Fruit fly (Drosophila melanogaster) Kc167 (cell line): ENCODE measurements around the gene gfzf.

Experiments used
- Myc ChIP-seq: fragments of >200 bp; optimal IDR thresholded peaks from 2 replicates; lab custom pipeline; 2017; ENCODE audit warnings: missing external identifiers
- Sin3A ChIP-seq: fragments of >200 bp; optimal IDR thresholded peaks from 2 replicates; lab custom pipeline; 2018; ENCODE audit warnings: missing external identifiers
- h ChIP-seq: fragments of >200 bp; optimal IDR thresholded peaks from 3 replicates; lab custom pipeline; 2018; ENCODE audit warnings: missing external identifiers
- insv ChIP-seq: fragments of >200 bp; optimal IDR thresholded peaks from 3 replicates; lab custom pipeline; 2018; ENCODE audit warnings: missing external identifiers
- psq ChIP-seq: fragments of >200 bp; optimal IDR thresholded peaks from 2 replicates; lab custom pipeline; 2017; ENCODE audit warnings: missing external identifiers
- ttk ChIP-seq: sonication (Bioruptor generic); optimal IDR thresholded peaks from 2 replicates; lab custom pipeline; 2017; ENCODE audit warnings: missing external identifiers

gfzf gene

dm6 chr3R:7134715-7135505 is 15.9 kb downstream of the gfzf start:
- no peak for TF ChIP-seq Myc
- TF ChIP-seq insv: no peak
- no peak for TF ChIP-seq h (lab: Kevin White, UChicago)
- TF ChIP-seq Sin3A: no peak
- no peak for TF ChIP-seq ttk (lab: Kevin White, UChicago)
- TF ChIP-seq psq (lab: Kevin White, UChicago): no peak

- no peak for TF ChIP-seq ttk (lab: Kevin White, UChicago)
- no peak for TF ChIP-seq insv
- no peak for TF ChIP-seq Myc
- TF ChIP-seq h (lab: Kevin White, UChicago): no peak
- no peak for TF ChIP-seq Sin3A
- no peak for TF ChIP-seq psq (lab: Kevin White, UChicago)
Measured at dm6 chr3R:7131260-7131659, 19.5 kb downstream of the gfzf start, which contains the start of gene CG31493. TSS of gene CG31493 (plus strand) at chr3R:7131560.

DNA sequence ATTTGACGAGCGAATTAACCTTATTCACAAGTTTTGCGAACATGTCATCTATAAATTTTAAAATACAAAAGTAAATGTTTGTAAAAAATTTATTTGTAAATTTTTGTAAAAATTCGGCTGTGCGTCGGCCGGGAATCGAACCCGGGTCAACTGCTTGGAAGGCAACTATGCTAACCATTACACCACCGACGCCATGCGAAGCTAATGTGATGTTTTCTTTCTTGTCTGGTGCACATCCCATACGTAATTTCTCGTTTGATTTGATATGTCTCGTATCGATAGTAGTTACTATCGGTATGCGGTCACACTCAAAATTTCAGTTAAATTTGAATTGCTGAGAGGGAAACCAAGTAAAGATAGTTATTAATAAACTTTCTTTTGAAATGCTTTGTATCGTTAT is 19.9 kb downstream of the gfzf start:
- TF ChIP-seq Sin3A (no peak), insv (no peak), h (lab: Kevin White, UChicago) (no peak), Myc (no peak), psq (lab: Kevin White, UChicago) (no peak), ttk (lab: Kevin White, UChicago) (no peak)

DNA sequence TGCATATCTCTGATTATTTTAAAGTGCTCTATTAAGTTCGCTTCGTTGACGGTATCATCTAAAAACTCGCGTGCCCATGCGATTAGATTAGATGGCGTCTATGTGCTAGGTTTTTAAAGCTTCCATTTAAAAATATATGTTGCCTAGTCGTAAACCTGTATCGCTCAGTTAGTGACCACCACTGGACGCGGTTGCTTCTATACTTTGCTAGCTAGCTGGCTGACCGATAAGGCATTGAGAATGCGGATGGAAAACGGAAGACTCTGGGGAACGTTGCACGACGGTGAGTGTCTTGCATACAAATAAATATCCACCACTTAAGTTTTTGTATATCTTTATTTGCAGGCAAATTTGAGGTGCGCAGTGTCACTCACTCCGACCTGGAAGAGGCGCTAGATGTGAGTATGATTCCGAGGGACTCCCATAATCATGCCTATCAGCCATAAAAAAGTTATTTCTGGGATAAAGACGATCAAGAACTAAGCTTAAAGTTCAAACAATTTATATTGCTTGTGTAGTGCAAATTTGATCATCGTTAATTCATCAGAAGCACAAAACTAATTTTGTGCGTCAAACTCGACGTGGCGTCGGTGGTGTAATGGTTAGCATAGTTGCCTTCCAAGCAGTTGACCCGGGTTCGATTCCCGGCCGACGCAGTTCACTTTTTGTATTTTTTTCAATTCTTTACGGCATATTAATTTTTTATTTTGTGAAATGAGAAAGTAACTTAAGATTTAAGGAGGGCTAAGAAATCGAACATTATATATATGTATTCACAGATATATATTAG is 21.3 kb downstream of the gfzf start, which contains the start of gene CG31248:
Gene CG31248, plus strand, starts transcription at position 41 of the 790 bp plus-strand sequence.
- no peak for TF ChIP-seq insv
- no peak for TF ChIP-seq psq (lab: Kevin White, UChicago)
- TF ChIP-seq Sin3A: no peak
- TF ChIP-seq Myc: no peak
- no peak for TF ChIP-seq h (lab: Kevin White, UChicago)
- no peak for TF ChIP-seq ttk (lab: Kevin White, UChicago)

dm6 chr3R:7127966-7128365 is 22.8 kb downstream of the gfzf start, which contains the start of gene CG10068:
TSS of gene CG10068 (minus strand) at chr3R:7128027.
- TF ChIP-seq insv (no peak), Myc (no peak), ttk (lab: Kevin White, UChicago) (no peak), Sin3A (no peak), psq (lab: Kevin White, UChicago) (no peak), h (lab: Kevin White, UChicago) (no peak)

DNA sequence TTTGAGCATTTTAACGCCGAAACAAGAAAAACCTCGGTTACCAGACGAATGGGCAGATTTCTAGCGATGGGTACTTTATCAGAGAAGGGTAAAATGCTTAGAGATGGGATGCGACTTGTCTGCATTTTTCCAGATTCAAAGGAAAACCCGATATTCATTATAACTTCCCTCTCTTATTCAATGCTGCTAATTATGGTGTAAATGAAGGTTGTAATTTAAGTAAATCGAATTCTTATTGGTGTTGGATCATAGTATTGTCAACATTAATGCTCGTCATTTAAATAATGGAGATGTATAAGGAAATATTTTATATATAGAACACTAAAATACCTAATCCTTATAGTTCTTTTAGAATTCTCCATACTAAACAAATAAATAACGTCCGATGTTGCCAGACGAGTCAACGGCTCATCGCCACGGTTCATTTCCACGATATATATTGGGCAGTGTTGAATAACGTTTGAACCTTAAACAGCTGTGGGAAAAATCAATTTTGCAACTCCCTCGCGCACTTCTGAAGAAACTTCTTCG is 26.6 kb downstream of the gfzf start, which contains the start of the genes Alh and CG10098:
Gene Alh, minus strand, starts transcription at position 77 of the 531 bp plus-strand sequence.
Gene CG10098, plus strand, starts transcription at position 440 of the 531 bp plus-strand sequence.
- TF ChIP-seq h (lab: Kevin White, UChicago) (no peak), ttk (lab: Kevin White, UChicago) (no peak), Sin3A (peak; percentile 53), psq (lab: Kevin White, UChicago) (no peak), insv (no peak), Myc (no peak)

dm6 chr3R:7123699-7124098 is 27.1 kb downstream of the gfzf start:
- TF ChIP-seq Myc (no peak), h (lab: Kevin White, UChicago) (no peak), ttk (lab: Kevin White, UChicago) (no peak), psq (lab: Kevin White, UChicago) (no peak), insv (no peak), Sin3A (no peak)

DNA sequence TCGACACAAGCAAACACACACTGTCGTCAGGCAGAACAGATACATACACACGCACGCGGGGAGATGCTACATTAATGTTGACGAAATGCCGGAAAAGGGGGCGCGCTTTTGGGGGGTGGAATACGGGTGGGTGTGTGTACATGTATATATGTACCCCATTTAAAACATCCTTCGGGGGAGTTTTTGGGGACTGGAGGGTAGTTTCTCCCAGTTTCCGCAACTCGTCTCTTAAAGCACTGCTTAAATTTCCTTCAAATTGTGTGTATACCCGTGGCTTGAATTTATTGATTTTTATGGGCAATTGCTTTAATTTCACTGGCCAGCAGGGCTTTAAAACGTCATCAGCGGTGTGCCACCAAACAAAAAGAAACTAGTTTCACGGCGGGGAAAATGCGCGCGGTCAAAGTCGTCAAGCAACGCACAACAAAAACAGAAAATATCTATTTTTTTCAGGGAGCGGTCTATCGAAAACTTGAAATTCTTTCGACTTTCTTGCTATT is 27.6 kb downstream of the gfzf start:
- TF ChIP-seq h (lab: Kevin White, UChicago) (no peak), psq (lab: Kevin White, UChicago) (no peak), insv (no peak), ttk (lab: Kevin White, UChicago) (no peak), Myc (no peak), Sin3A (no peak)

- TF ChIP-seq h (lab: Kevin White, UChicago) (no peak), ttk (lab: Kevin White, UChicago) (no peak), Sin3A (no peak), psq (lab: Kevin White, UChicago) (no peak), Myc (no peak), insv (no peak)
Measured at dm6 chr3R:7122172-7123072, 28.3 kb downstream of the gfzf start.

DNA sequence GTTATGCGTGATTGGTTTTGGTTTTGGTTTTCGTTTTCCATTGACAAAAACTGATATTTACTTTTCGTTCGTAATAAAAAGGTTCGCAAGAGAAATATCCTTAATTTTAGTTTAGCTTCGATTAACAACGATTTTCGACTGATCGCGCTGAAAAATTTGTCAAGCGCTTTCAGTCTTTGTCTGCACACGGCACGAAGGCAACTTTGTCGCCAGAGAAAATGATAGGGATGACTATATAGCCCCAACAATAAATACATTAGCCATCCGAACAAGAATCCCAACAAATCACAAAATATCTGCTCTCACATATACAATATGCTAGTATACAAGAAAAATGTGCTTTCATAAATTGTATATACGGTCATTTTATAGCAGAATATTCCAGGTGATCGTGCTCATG is 33.2 kb downstream of the gfzf start, which contains the start of gene Mlp84B:
Gene Mlp84B, minus strand, starts transcription at position 143 of the 400 bp plus-strand sequence.
- no peak for TF ChIP-seq h (lab: Kevin White, UChicago)
- no peak for TF ChIP-seq Myc
- no peak for TF ChIP-seq psq (lab: Kevin White, UChicago)
- no peak for TF ChIP-seq ttk (lab: Kevin White, UChicago)
- TF ChIP-seq insv: no peak
- TF ChIP-seq Sin3A: no peak

DNA sequence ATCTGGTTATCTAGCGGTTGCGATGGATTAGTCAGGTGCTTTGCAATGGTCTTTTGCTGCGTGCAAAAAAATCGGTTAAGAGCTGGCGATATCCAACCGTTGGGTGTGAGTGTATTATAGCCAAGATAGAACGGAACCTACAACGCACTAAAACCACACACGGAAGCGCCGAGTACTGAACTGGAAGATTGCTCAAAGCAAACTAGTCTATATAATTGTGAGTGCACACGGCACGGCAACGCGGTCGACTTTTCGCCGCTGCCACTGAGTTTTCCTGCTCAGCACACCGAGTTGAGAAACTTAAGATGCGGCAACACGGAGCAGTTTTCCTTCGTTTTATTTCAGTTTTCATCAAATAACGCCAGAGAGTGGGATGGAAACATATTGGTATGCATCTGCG is 34.3 kb downstream of the gfzf start:
- TF ChIP-seq ttk (lab: Kevin White, UChicago): no peak
- TF ChIP-seq Sin3A: no peak
- no peak for TF ChIP-seq h (lab: Kevin White, UChicago)
- no peak for TF ChIP-seq insv
- no peak for TF ChIP-seq Myc
- TF ChIP-seq psq (lab: Kevin White, UChicago): no peak
